Fruit fly (Drosophila melanogaster): ENCODE measurements around the gene rdx.

The rdx gene

DNA sequence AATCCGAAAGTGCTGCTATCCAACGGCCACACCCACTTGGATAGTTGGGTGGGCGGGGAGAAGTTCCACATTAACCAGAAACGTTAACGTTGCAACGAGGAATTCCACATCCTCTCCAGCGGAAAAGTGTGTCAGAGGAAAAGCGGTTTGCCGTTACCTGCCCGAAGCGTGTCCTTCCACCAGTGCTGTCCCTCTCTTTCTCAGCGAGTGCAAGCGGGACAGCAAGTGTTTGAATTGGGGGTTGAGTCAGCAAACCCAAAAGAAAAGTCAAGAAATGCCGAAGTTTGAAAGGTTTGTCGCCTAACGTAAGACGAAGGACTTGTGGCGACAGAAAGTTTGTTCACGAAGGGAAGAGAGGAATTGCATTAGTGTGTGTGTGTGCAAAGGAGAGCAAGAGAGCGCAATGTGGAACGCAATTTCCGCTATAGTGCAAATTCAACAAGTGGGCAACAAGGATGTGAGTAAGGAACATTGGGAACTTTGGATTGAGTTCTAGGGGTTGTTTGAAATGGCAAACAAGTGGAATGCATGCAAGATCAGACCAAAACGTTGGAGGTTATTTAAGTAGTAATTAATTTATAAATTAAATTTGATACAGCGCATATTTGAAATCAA, 18.8 kb upstream of the rdx start (continued):
- no peak for TF ChIP-seq CG31365 (tag; optimal IDR thresholded peaks at IDR 0.05)
- TF ChIP-seq zen2 (GFP tag; IDR thresholded peaks at IDR 0.05; ENCODE audit: partially characterized antibody) = no peak
- TF ChIP-seq tgo (GFP tag; IDR thresholded peaks at IDR 0.05) = no peak
- TF ChIP-seq Med (GFP tag) = no peak
- TF ChIP-seq pros (GFP tag; optimal IDR thresholded peaks at IDR 0.05) = peak; percentile 94
- TF ChIP-seq CG10321 (GFP tag; IDR thresholded peaks at IDR 0.05) = peak; percentile 32; the same call in 1 of the 2 replicates
- TF ChIP-seq Trl (optimal IDR thresholded peaks at IDR 0.05) = peak in 1 of 2 experiments; percentile 53
- no peak for TF ChIP-seq Trl (GFP tag; optimal IDR thresholded peaks at IDR 0.05)
- no peak for TF ChIP-seq ttk (GFP tag; IDR thresholded peaks at IDR 0.05)
- no peak for TF ChIP-seq CG34422 (GFP tag; IDR thresholded peaks at IDR 0.05)
- TF ChIP-seq CG11398 (GFP tag; optimal IDR thresholded peaks at IDR 0.05) = no peak
- no peak for TF ChIP-seq CG12155 (GFP tag; optimal IDR thresholded peaks at IDR 0.05)
- TF ChIP-seq chm (GFP tag; IDR thresholded peaks at IDR 0.05) = no peak
- TF ChIP-seq CG18764 (GFP tag; optimal IDR thresholded peaks at IDR 0.05) = no peak
- no peak for TF ChIP-seq Sry-δ (GFP tag; optimal IDR thresholded peaks at IDR 0.05)
- TF ChIP-seq sima (GFP tag; optimal IDR thresholded peaks at IDR 0.05) = no peak
- TF ChIP-seq CG8089 (GFP tag; optimal IDR thresholded peaks at IDR 0.05) = no peak
- no peak for TF ChIP-seq onecut (GFP tag; IDR thresholded peaks at IDR 0.05)
- no peak for TF ChIP-seq CG10366 (GFP tag; IDR thresholded peaks at IDR 0.05)
- TF ChIP-seq Bteb2 (GFP tag; optimal IDR thresholded peaks at IDR 0.05) = no peak
- TF ChIP-seq ken (GFP tag; IDR thresholded peaks at IDR 0.05) = no peak
- no peak for TF ChIP-seq CG32772 (GFP tag; IDR thresholded peaks at IDR 0.05)

- TF ChIP-seq onecut (GFP tag; IDR thresholded peaks at IDR 0.05) (no peak), D19A (tag; optimal IDR thresholded peaks at IDR 0.05) (no peak), CG31441 (GFP tag; IDR thresholded peaks at IDR 0.05) (peak; percentile 26; the same call in 1 of the 2 replicates), CG13424 (tag; optimal IDR thresholded peaks at IDR 0.05) (peak; percentile 28), dpn (GFP tag; optimal IDR thresholded peaks at IDR 0.05) (peak in 1 of 2 experiments; percentile 14), CG17361 (GFP tag; IDR thresholded peaks at IDR 0.05) (0 out of 3 replicates have a peak, but pooled peaks have one; percentile 33), klu (GFP tag; IDR thresholded peaks at IDR 0.05) (no peak), Blimp-1 (GFP tag; optimal IDR thresholded peaks at IDR 0.05) (no peak), grn (GFP tag; optimal IDR thresholded peaks at IDR 0.05) (peak; percentile 45), CG10267 (tag; optimal IDR thresholded peaks at IDR 0.05) (peak; percentile 1), Drgx (GFP tag; IDR thresholded peaks at IDR 0.05) (0 out of 2 replicates have a peak, but pooled peaks have one; percentile 8), CG17328 (GFP tag; IDR thresholded peaks at IDR 0.05) (no peak), Nf-YC (tag; optimal IDR thresholded peaks at IDR 0.05) (peak; percentile 1), CG18599 (GFP tag; optimal IDR thresholded peaks at IDR 0.05) (peak; percentile 56), NfI (GFP tag; optimal IDR thresholded peaks at IDR 0.05) (peak; percentile 7), CG30403 (GFP tag; optimal IDR thresholded peaks at IDR 0.05) (peak; percentile 43), phol (tag; optimal IDR thresholded peaks at IDR 0.05) (peak; percentile 25), CG15514 (GFP tag; optimal IDR thresholded peaks at IDR 0.05) (peak; percentile 10), Six4 (GFP tag; optimal IDR thresholded peaks at IDR 0.05) (no peak), NFAT (GFP tag; IDR thresholded peaks at IDR 0.05) (peak; percentile 25; the same call in 1 of the 2 replicates), CG3281 (GFP tag; optimal IDR thresholded peaks at IDR 0.05) (no peak), bsh (GFP tag; optimal IDR thresholded peaks at IDR 0.05) (peak in 1 of 2 experiments; percentile 13), B-H2 (GFP tag; optimal IDR thresholded peaks at IDR 0.05) (peak; percentile 13), Fer1 (GFP tag; optimal IDR thresholded peaks at IDR 0.05) (peak; percentile 38), grau (tag; optimal IDR thresholded peaks at IDR 0.05) (peak; percentile 81), esg (GFP tag; conservative IDR thresholded peaks at IDR 0.05) (no peak), CG32532 (GFP tag; IDR thresholded peaks at IDR 0.05) (0 out of 2 replicates have a peak, but pooled peaks have one; percentile 12), sens (GFP tag) (peak; percentile 56), CG9215 (GFP tag; IDR thresholded peaks at IDR 0.05) (peak; percentile 19; the same call in 1 of the 2 replicates), Lim3 (GFP tag; IDR thresholded peaks at IDR 0.05) (no peak)
These were observed 16.9 kb upstream of the rdx start for dm6 chr3R:14048702-14049142.

Measured in whole organism, embryonic.